Worm (Caenorhabditis elegans): ENCODE measurements around the gene W02A2.5.

DNA sequence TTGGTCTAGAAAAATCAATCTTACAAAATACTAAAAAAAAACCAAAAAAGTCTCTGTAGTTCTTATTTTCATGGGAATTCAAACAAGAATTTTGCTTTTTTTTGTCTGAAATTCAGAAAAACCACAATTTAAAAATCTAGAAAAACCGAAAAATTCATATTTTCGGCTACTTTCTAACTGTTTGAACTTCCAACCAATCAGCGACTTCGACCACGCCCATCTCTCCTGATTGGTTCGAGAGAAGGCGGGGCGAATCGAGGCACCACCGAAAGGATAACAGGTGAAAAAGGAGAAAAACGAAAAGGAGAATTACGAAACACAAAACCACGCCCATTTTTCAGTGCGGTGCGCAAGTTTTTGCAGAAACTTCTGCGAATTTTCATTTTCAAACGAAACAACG lies 37.9 kb upstream of the W02A2.5 start:
- TF ChIP-seq nhr-237 (tag; optimal IDR thresholded peaks at IDR 0.05): no peak
- no peak for TF ChIP-seq nhr-25 (tag; optimal IDR thresholded peaks at IDR 0.05; ENCODE audit: borderline replicate concordance, insufficient read depth)
- TF ChIP-seq T26A8.4 (GFP tag; IDR thresholded peaks at IDR 0.05): no peak
- TF ChIP-seq unc-62 (GFP tag; optimal IDR thresholded peaks at IDR 0.05 in 1 of 2): no peak
- TF ChIP-seq unc-62 (tag; optimal IDR thresholded peaks at IDR 0.05): no peak
- no peak for TF ChIP-seq F10B5.3 (tag; optimal IDR thresholded peaks at IDR 0.05)
- TF ChIP-seq daf-16 (GFP tag; optimal IDR thresholded peaks at IDR 0.05): no peak
- no peak for TF ChIP-seq daf-16 (tag; optimal IDR thresholded peaks at IDR 0.05)
- no peak for TF ChIP-seq nhr-28 (tag; optimal IDR thresholded peaks at IDR 0.05)
- no peak for TF ChIP-seq egl-27 (tag; optimal IDR thresholded peaks at IDR 0.05)
- no peak for TF ChIP-seq ceh-82 (tag; optimal IDR thresholded peaks at IDR 0.05)
- no peak for TF ChIP-seq ama-1 (optimal IDR thresholded peaks at IDR 0.05)
- no peak for TF ChIP-seq aha-1 (tag)

Measured in whole organism, L4 larva.